Worm (Caenorhabditis elegans) whole organism, L2 larva: ENCODE measurements around the gene gpa-9.

Experiments
- ZK546.5 ChIP-seq: sonication (generic microtip); optimal IDR thresholded peaks from 2 replicates; lab custom pipeline; 2017; ENCODE audit warnings: missing biosample characterization, missing genetic modification characterization
- ceh-16 ChIP-seq: fragments of 150-350 bp; optimal IDR thresholded peaks from 2 replicates; lab custom pipeline; 2014; ENCODE audit warnings: missing biosample characterization, missing genetic modification characterization
- dmd-4 ChIP-seq: sonication (generic microtip); optimal IDR thresholded peaks from 2 replicates; lab custom pipeline; 2017; ENCODE audit warnings: missing biosample characterization, missing genetic modification characterization
- egl-27 ChIP-seq: sonication (generic microtip); optimal IDR thresholded peaks from 3 replicates; lab custom pipeline; 2017; ENCODE audit warnings: missing biosample characterization, missing genetic modification reagents, missing genetic modification characterization
- fos-1 ChIP-seq: fragments of 150-350 bp; optimal IDR thresholded peaks from 2 replicates; lab custom pipeline; 2014; ENCODE audit warnings: missing biosample characterization, missing genetic modification characterization
- mab-5 ChIP-seq: fragments of 150-350 bp; optimal IDR thresholded peaks from 2 replicates; lab custom pipeline; 2014; ENCODE audit warnings: missing biosample characterization, missing genetic modification characterization
- mdl-1 ChIP-seq, 2 experiments: fragments of 150-350 bp in 1 of 2; sonication (generic microtip) in 1 of 2; optimal IDR thresholded peaks; 2 replicates each; lab custom pipeline; 2017; ENCODE audit warnings: missing biosample characterization in 2 of 2, missing genetic modification characterization in 2 of 2
- nhr-10 ChIP-seq: sonication (generic microtip); optimal IDR thresholded peaks from 2 replicates; lab custom pipeline; 2017; ENCODE audit warnings: missing biosample characterization, missing genetic modification characterization
- nhr-237 ChIP-seq: fragments of 150-350 bp; optimal IDR thresholded peaks from 2 replicates; lab custom pipeline; 2014; ENCODE audit warnings: missing biosample characterization, missing genetic modification characterization
- unc-39 ChIP-seq: fragments of 150-350 bp; optimal IDR thresholded peaks from 2 replicates; lab custom pipeline; 2014; ENCODE audit warnings: missing biosample characterization, missing genetic modification characterization
- unc-62 ChIP-seq: fragments of 150-350 bp; optimal IDR thresholded peaks from 2 replicates; lab custom pipeline; 2014; ENCODE audit warnings: missing biosample characterization, missing genetic modification reagents, missing genetic modification characterization
- ztf-4 ChIP-seq: fragments of 150-350 bp; optimal IDR thresholded peaks from 2 replicates; lab custom pipeline; 2014; ENCODE audit warnings: missing biosample characterization, missing genetic modification characterization

DNA sequence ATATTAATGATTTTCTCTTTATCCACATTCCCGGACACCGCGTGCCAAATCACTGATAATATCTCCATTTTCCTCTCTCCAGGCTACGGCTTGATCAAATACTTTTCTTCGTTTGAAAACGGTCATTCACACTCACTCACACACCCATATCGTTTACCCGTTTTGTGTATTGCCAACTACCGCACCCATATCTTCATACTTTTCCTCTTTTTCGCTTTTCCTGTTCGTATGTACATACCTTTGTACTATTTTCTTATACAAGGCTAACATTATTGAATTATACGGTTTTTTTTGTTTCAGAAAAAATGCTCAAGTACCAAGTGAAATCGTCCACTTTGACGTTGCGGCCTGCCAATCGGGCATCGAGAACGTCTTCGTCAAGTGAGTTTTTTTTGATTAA is 18.8 kb upstream of the gpa-9 start, which contains the start of gene W05B10.4:
- no peak for TF ChIP-seq mdl-1 (tag; optimal IDR thresholded peaks at IDR 0.05; lab: Kevin White, UChicago)
- no peak for TF ChIP-seq egl-27 (tag; lab: Kevin White, UChicago)
- TF ChIP-seq mab-5, result no peak
- TF ChIP-seq ZK546.5 (tag; lab: Kevin White, UChicago), result no peak
- TF ChIP-seq nhr-10 (tag; lab: Kevin White, UChicago), result no peak
- TF ChIP-seq unc-62 (GFP tag; lab: Kevin White, UChicago), result no peak
- no peak for TF ChIP-seq ceh-16
- TF ChIP-seq unc-39 (tag; lab: Kevin White, UChicago), result no peak
- no peak for TF ChIP-seq dmd-4
- no peak for TF ChIP-seq nhr-237
- no peak for TF ChIP-seq fos-1 (tag; lab: Kevin White, UChicago)
- TF ChIP-seq ztf-4 (tag; lab: Kevin White, UChicago), result no peak
